Worm (Caenorhabditis elegans) whole organism, L1 larva: Measurements from ENCODE around the gene Y45F10D.16.

Source experiments
- C04F5.9 ChIP-seq: sonication (generic microtip); optimal IDR thresholded peaks from 2 replicates; lab custom pipeline; 2016; ENCODE audit warnings: missing genetic modification characterization, missing compliant biosample characterization
- C16A3.4 ChIP-seq: fragments of 150-350 bp; optimal IDR thresholded peaks from 2 replicates; lab custom pipeline; 2014; ENCODE audit warnings: missing biosample characterization, missing genetic modification characterization
- F16B12.6 ChIP-seq: fragments of 150-350 bp; optimal IDR thresholded peaks from 2 replicates; lab custom pipeline; 2014; ENCODE audit warnings: missing biosample characterization, missing genetic modification characterization
- Y116A8C.19 ChIP-seq: sonication (generic microtip); optimal IDR thresholded peaks from 2 replicates; lab custom pipeline; 2016; ENCODE audit warnings: missing compliant biosample characterization, missing genetic modification characterization, borderline replicate concordance
- blmp-1 ChIP-seq: fragments of 150-350 bp; optimal IDR thresholded peaks from 2 replicates; lab custom pipeline; 2014; ENCODE audit warnings: missing biosample characterization, missing genetic modification characterization
- ceh-63 ChIP-seq: fragments of 200-800 bp; sonication (Bioruptor generic); optimal IDR thresholded peaks from 2 replicates; lab custom pipeline; 2018; ENCODE audit warnings: mild to moderate bottlenecking, missing genetic modification characterization, missing compliant biosample characterization
- ceh-8 ChIP-seq: fragments of 200-800 bp; sonication (Bioruptor generic); optimal IDR thresholded peaks from 2 replicates; lab custom pipeline; 2018; ENCODE audit warnings: mild to moderate bottlenecking, missing genetic modification characterization, moderate library complexity, missing compliant biosample characterization
- ceh-82 ChIP-seq, 3 experiments: fragments of 150-350 bp in 1 of 3; sonication (generic microtip) in 2 of 3; optimal IDR thresholded peaks; 2 replicates each; lab custom pipeline; 2014 to 2017; ENCODE audit warnings: missing biosample characterization in 3 of 3, missing genetic modification characterization in 3 of 3
- ceh-90 ChIP-seq: sonication (generic microtip); optimal IDR thresholded peaks from 2 replicates; lab custom pipeline; 2016; ENCODE audit warnings: missing genetic modification characterization, missing compliant biosample characterization
- dpl-1 ChIP-seq, 3 experiments: fragments of 150-350 bp in 2 of 3; sonication (generic microtip) in 1 of 3; optimal IDR thresholded peaks; 2 replicates each; lab custom pipeline; 2014 to 2017; ENCODE audit warnings: missing biosample characterization in 3 of 3, missing genetic modification characterization in 3 of 3, missing genetic modification reagents in 3 of 3
- dsc-1 ChIP-seq: sonication (generic microtip); optimal IDR thresholded peaks from 2 replicates; lab custom pipeline; 2016; ENCODE audit warnings: mild to moderate bottlenecking, missing genetic modification characterization, missing compliant biosample characterization
- efl-1 ChIP-seq, 4 experiments: fragments of 150-350 bp; optimal IDR thresholded peaks in 3 of 4; peaks in 1 of 4; 1 replicate in 1 of 4; 2 replicates in 3 of 4; lab custom pipeline; 2014; ENCODE audit warnings: missing biosample characterization in 2 of 4, missing genetic modification characterization in 2 of 4, missing genetic modification reagents in 2 of 4
- efl-3 ChIP-seq: fragments of 200-800 bp; sonication (Bioruptor generic); optimal IDR thresholded peaks from 2 replicates; lab custom pipeline; 2018; ENCODE audit warnings: mild to moderate bottlenecking, missing genetic modification characterization, missing compliant biosample characterization
- elt-3 ChIP-seq, 6 experiments: fragments of 150-350 bp in 1 of 6; sonication (generic microtip); optimal IDR thresholded peaks; 2 replicates each; lab custom pipeline; 2017 to 2018; ENCODE audit warnings: missing biosample characterization in 6 of 6, missing genetic modification characterization in 6 of 6, inconsistent platforms in 1 of 6
- fkh-10 ChIP-seq: sonication (generic microtip); optimal IDR thresholded peaks from 2 replicates; lab custom pipeline; 2017; ENCODE audit warnings: missing biosample characterization, missing genetic modification reagents, missing genetic modification characterization
- fkh-8 ChIP-seq: sonication (generic microtip); optimal IDR thresholded peaks from 2 replicates; lab custom pipeline; 2016; ENCODE audit warnings: mild to moderate bottlenecking, missing genetic modification characterization, missing compliant biosample characterization
- fos-1 ChIP-seq: fragments of 150-350 bp; optimal IDR thresholded peaks from 2 replicates; lab custom pipeline; 2014; ENCODE audit warnings: missing biosample characterization, missing genetic modification characterization
- hpl-2 ChIP-seq: fragments of 150-350 bp; optimal IDR thresholded peaks from 2 replicates; lab custom pipeline; 2014; ENCODE audit warnings: missing biosample characterization, missing genetic modification reagents, missing genetic modification characterization
- irx-1 ChIP-seq: sonication (generic microtip); optimal IDR thresholded peaks from 2 replicates; lab custom pipeline; 2016; ENCODE audit warnings: missing genetic modification characterization, missing compliant biosample characterization
- isw-1 ChIP-seq: fragments of 200-800 bp; sonication (Bioruptor generic); IDR thresholded peaks from 2 replicates; pipeline ENCODE4 v1.3.6; 2022; ENCODE audit warnings: missing genetic modification characterization, missing compliant biosample characterization
- lin-13 ChIP-seq: fragments of 150-350 bp; optimal IDR thresholded peaks from 2 replicates; lab custom pipeline; 2014; ENCODE audit warnings: missing biosample characterization, missing genetic modification reagents, missing genetic modification characterization
- lin-14 ChIP-seq: fragments of 200-800 bp; sonication (Bioruptor generic); optimal IDR thresholded peaks from 2 replicates; lab custom pipeline; 2018; ENCODE audit warnings: mild to moderate bottlenecking, missing genetic modification characterization, moderate library complexity, missing compliant biosample characterization
- lin-15B ChIP-seq: fragments of 150-350 bp; sonication (generic microtip); optimal IDR thresholded peaks from 3 replicates; lab custom pipeline; 2014; ENCODE audit warnings: missing biosample characterization, missing genetic modification characterization
- lin-35 ChIP-seq, 2 experiments: fragments of 150-350 bp; optimal IDR thresholded peaks; 2 replicates each; lab custom pipeline; 2014; ENCODE audit warnings: missing biosample characterization in 2 of 2, missing genetic modification characterization in 2 of 2, missing genetic modification reagents in 2 of 2
- lin-39 ChIP-seq: fragments of 150-350 bp; optimal IDR thresholded peaks from 2 replicates; lab custom pipeline; 2014; ENCODE audit warnings: missing biosample characterization, missing genetic modification reagents, missing genetic modification characterization
- lsy-2 ChIP-seq, 2 experiments: fragments of 150-350 bp; optimal IDR thresholded peaks; 2 replicates each; lab custom pipeline; 2014; ENCODE audit warnings: missing biosample characterization in 2 of 2, missing genetic modification characterization in 2 of 2
- mab-9 ChIP-seq: fragments of 200-800 bp; sonication (Bioruptor generic); IDR thresholded peaks from 2 replicates; pipeline ENCODE4 v1.3.6; 2022; ENCODE audit warnings: missing genetic modification reagents, missing genetic modification characterization, missing compliant biosample characterization
- mdl-1 ChIP-seq, 2 experiments: fragments of 150-350 bp; optimal IDR thresholded peaks; 2 replicates each; lab custom pipeline; 2014 to 2017; ENCODE audit warnings: missing biosample characterization in 2 of 2, missing genetic modification characterization in 2 of 2, inconsistent platforms in 1 of 2
- mef-2 ChIP-seq: fragments of 150-350 bp; optimal IDR thresholded peaks from 2 replicates; lab custom pipeline; 2014; ENCODE audit warnings: missing biosample characterization, missing genetic modification characterization
- mep-1 ChIP-seq: fragments of 150-350 bp; optimal IDR thresholded peaks from 2 replicates; lab custom pipeline; 2014; ENCODE audit warnings: missing biosample characterization, missing genetic modification characterization
- nhr-20 ChIP-seq: sonication (generic microtip); optimal IDR thresholded peaks from 2 replicates; lab custom pipeline; 2016; ENCODE audit warnings: mild to moderate bottlenecking, missing genetic modification characterization, missing compliant biosample characterization
- nhr-47 ChIP-seq: sonication (generic microtip); optimal IDR thresholded peaks from 2 replicates; lab custom pipeline; 2016; ENCODE audit warnings: mild to moderate bottlenecking, missing genetic modification characterization, moderate library complexity, missing compliant biosample characterization
- nhr-71 ChIP-seq: sonication (generic microtip); optimal IDR thresholded peaks from 2 replicates; lab custom pipeline; 2016; ENCODE audit warnings: mild to moderate bottlenecking, missing genetic modification characterization, moderate library complexity, missing compliant biosample characterization
- nhr-76 ChIP-seq: sonication (generic microtip); optimal IDR thresholded peaks from 2 replicates; lab custom pipeline; 2017; ENCODE audit warnings: missing biosample characterization, missing genetic modification characterization
- nhr-77 ChIP-seq: fragments of 150-350 bp; optimal IDR thresholded peaks from 2 replicates; lab custom pipeline; 2014; ENCODE audit warnings: missing biosample characterization, missing genetic modification characterization
- nhr-90 ChIP-seq: sonication (generic microtip); optimal IDR thresholded peaks from 2 replicates; lab custom pipeline; 2016; ENCODE audit warnings: mild to moderate bottlenecking, missing genetic modification characterization, missing compliant biosample characterization; ENCODE audit not compliant: poor library complexity
- pax-3 ChIP-seq: fragments of 200-800 bp; sonication (Bioruptor generic); optimal IDR thresholded peaks from 2 replicates; lab custom pipeline; 2018; ENCODE audit warnings: mild to moderate bottlenecking, missing genetic modification characterization, moderate library complexity, missing compliant biosample characterization
- pqm-1 ChIP-seq: sonication (generic microtip); optimal IDR thresholded peaks from 3 replicates; lab custom pipeline; 2017; ENCODE audit warnings: missing biosample characterization, missing genetic modification characterization
- rnt-1 ChIP-seq: sonication (generic microtip); optimal IDR thresholded peaks from 2 replicates; lab custom pipeline; 2016; ENCODE audit warnings: mild to moderate bottlenecking, missing genetic modification characterization, moderate library complexity, missing compliant biosample characterization
- skn-1 ChIP-seq: fragments of 150-350 bp; optimal IDR thresholded peaks from 2 replicates; lab custom pipeline; 2014; ENCODE audit warnings: missing biosample characterization, missing genetic modification characterization
- snpc-4 ChIP-seq: fragments of 150-350 bp; optimal IDR thresholded peaks from 2 replicates; lab custom pipeline; 2014; ENCODE audit warnings: missing biosample characterization, missing genetic modification characterization
- snu-23 ChIP-seq: sonication (generic microtip); optimal IDR thresholded peaks from 2 replicates; lab custom pipeline; 2016; ENCODE audit warnings: missing genetic modification characterization, missing compliant biosample characterization
- swsn-7 ChIP-seq: sonication (generic microtip); optimal IDR thresholded peaks from 2 replicates; lab custom pipeline; 2016; ENCODE audit warnings: missing genetic modification characterization, missing compliant biosample characterization
- tbx-2 ChIP-seq: sonication (generic microtip); optimal IDR thresholded peaks from 2 replicates; lab custom pipeline; 2016; ENCODE audit warnings: missing genetic modification characterization, missing compliant biosample characterization
- unc-130 ChIP-seq: fragments of 150-350 bp; optimal IDR thresholded peaks from 2 replicates; lab custom pipeline; 2017; ENCODE audit warnings: missing biosample characterization, missing genetic modification characterization, inconsistent platforms
- unc-30 ChIP-seq: sonication (generic microtip); optimal IDR thresholded peaks from 2 replicates; lab custom pipeline; 2017; ENCODE audit warnings: missing biosample characterization, missing genetic modification characterization
- unc-62 ChIP-seq: fragments of 150-350 bp; optimal IDR thresholded peaks from 2 replicates; lab custom pipeline; 2014; ENCODE audit warnings: missing biosample characterization, missing genetic modification reagents, missing genetic modification characterization
- unc-86 ChIP-seq: sonication (generic microtip); optimal IDR thresholded peaks from 2 replicates; lab custom pipeline; 2016; ENCODE audit warnings: missing genetic modification characterization, missing compliant biosample characterization
- xbp-1 ChIP-seq: sonication (generic microtip); optimal IDR thresholded peaks from 2 replicates; lab custom pipeline; 2016; ENCODE audit warnings: missing genetic modification characterization, missing compliant biosample characterization
- zag-1 ChIP-seq: fragments of 150-350 bp; optimal IDR thresholded peaks from 2 replicates; lab custom pipeline; 2014; ENCODE audit warnings: missing biosample characterization, missing genetic modification characterization

Gene Y45F10D.16

DNA sequence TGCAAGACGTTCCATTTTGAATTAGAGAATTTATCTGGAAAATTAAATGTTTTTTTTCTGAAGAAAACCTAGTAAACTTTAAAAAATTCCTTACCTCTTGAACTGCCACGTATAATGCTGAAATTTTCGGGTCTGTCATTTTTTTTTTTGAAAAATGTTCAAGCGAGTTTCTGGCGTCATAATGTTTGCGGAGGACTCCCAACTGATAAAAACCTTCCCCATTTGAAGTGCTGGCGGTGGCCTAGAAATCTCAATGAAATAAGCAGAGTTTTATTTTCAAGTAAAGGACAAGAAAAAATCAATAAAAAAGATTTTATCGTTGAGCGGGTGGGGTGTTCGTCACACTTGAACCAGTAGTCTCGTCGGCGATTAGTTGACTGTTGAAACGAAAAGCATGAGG lies 10.5 kb downstream of the Y45F10D.16 start, which contains the start of gene icap-1:
Gene icap-1 (minus strand): TSS at position 272 of the 400 bp plus-strand sequence.
- no peak for TF ChIP-seq Y116A8C.19
- peak in 1 of 3 experiments; percentile 12 for TF ChIP-seq dpl-1 (GFP tag; optimal IDR thresholded peaks at IDR 0.05; lab: Kevin White, UChicago)
- TF ChIP-seq lsy-2 (tag; optimal IDR thresholded peaks at IDR 0.05; lab: Kevin White, UChicago), result peak in 1 of 2 experiments; percentile 28
- peak; percentile 17 for TF ChIP-seq lin-14 (GFP tag; lab: Kevin White, UChicago)
- TF ChIP-seq mab-9 (GFP tag; lab: Robert Waterston, UW), result no peak

DNA sequence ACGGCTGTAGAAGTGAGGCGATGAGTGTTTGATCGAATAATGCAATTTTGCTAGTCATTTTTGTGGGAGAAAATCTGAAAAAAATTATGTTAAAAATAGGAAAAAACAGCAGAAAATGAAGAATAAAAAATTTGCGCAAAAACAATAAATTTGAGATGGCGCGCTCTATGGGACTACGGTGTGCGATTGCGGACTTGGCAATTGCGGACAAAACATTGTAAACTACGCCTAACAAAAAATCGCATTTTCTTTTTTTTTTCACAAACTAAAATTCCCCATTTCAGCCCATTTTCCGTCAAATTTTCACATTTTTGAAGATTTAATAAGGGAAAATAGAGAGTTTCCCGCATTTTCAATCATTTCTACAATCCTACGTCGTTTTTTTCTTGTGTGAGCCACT lies 12.4 kb downstream of the Y45F10D.16 start, which contains the start of the genes sas-6 and Y45F10D.7:
Gene sas-6 (minus strand): TSS at position 80 of the 400 bp plus-strand sequence.
Gene Y45F10D.7 (plus strand): TSS at position 256 of the 400 bp plus-strand sequence.
- TF ChIP-seq unc-62 (GFP tag; lab: Kevin White, UChicago) (no peak), fkh-10 (peak; percentile 14), nhr-76 (tag; lab: Kevin White, UChicago) (no peak), F16B12.6 (tag; lab: Kevin White, UChicago) (peak; percentile 97), rnt-1 (tag; lab: Kevin White, UChicago) (peak; percentile 69), C04F5.9 (peak; percentile 32), lsy-2 (tag; optimal IDR thresholded peaks at IDR 0.05; lab: Kevin White, UChicago) (peak; percentile 98 to 99), irx-1 (tag; lab: Kevin White, UChicago) (peak; percentile 4), pax-3 (tag; lab: Kevin White, UChicago) (peak; percentile 18), lin-15B (peak; percentile 71), ceh-8 (GFP tag; lab: Kevin White, UChicago) (no peak), ceh-82 (tag; optimal IDR thresholded peaks at IDR 0.05; lab: Kevin White, UChicago) (peak; percentile 12 to 83 (median 28)), xbp-1 (tag; lab: Kevin White, UChicago) (peak; percentile 35), lin-14 (GFP tag; lab: Kevin White, UChicago) (no peak), nhr-47 (tag; lab: Kevin White, UChicago) (peak; percentile 71), efl-3 (GFP tag; lab: Kevin White, UChicago) (no peak), ceh-63 (GFP tag; lab: Kevin White, UChicago) (no peak), nhr-77 (peak; percentile 6), zag-1 (tag; lab: Kevin White, UChicago) (no peak), lin-39 (tag; lab: Kevin White, UChicago) (no peak), unc-86 (tag; lab: Kevin White, UChicago) (peak; percentile 9), nhr-20 (peak; percentile 44), blmp-1 (peak; percentile 19), lin-13 (GFP tag; lab: Kevin White, UChicago) (peak; percentile 59), ceh-90 (no peak), nhr-90 (tag; lab: Kevin White, UChicago) (peak; percentile 14), fkh-8 (tag; lab: Kevin White, UChicago) (peak; percentile 51), mep-1 (tag; lab: Kevin White, UChicago) (peak; percentile 60), elt-3 (tag; optimal IDR thresholded peaks at IDR 0.05; lab: Kevin White, UChicago) (peak in 2 of 6 experiments; percentile 36 to 41), tbx-2 (tag; lab: Kevin White, UChicago) (peak; percentile 47), lin-35 (GFP tag; optimal IDR thresholded peaks at IDR 0.05; lab: Kevin White, UChicago) (peak; percentile 91 to 97), mdl-1 (tag; optimal IDR thresholded peaks at IDR 0.05; lab: Kevin White, UChicago) (peak in 1 of 2 experiments; percentile 43), unc-30 (tag; lab: Kevin White, UChicago) (no peak), efl-1 (optimal IDR thresholded peaks at IDR 0.05; lab: Kevin White, UChicago) (peak; percentile 62 to 95), efl-1 (GFP tag; optimal IDR thresholded peaks at IDR 0.05 in 1 of 2; lab: Kevin White, UChicago) (peak; percentile 94 to 99), skn-1 (tag; lab: Kevin White, UChicago) (peak; percentile 75), pqm-1 (tag; lab: Kevin White, UChicago) (no peak), fos-1 (tag; lab: Kevin White, UChicago) (peak; percentile 60), dpl-1 (GFP tag; optimal IDR thresholded peaks at IDR 0.05; lab: Kevin White, UChicago) (peak; percentile 91 to 95 (median 94)), hpl-2 (GFP tag; lab: Kevin White, UChicago) (no peak), nhr-71 (tag; lab: Kevin White, UChicago) (peak; percentile 69), swsn-7 (tag; lab: Kevin White, UChicago) (peak; percentile 29), snpc-4 (tag; lab: Kevin White, UChicago) (peak; percentile 5), dsc-1 (peak; percentile 23), mef-2 (no peak), isw-1 (GFP tag; lab: Robert Waterston, UW) (peak; percentile 32; the same call in 1 of the 2 replicates), C16A3.4 (peak; percentile 81), snu-23 (GFP tag; lab: Kevin White, UChicago) (peak; percentile 81), unc-130 (tag; lab: Kevin White, UChicago) (peak; percentile 53)
